Worm (Caenorhabditis elegans) whole organism, L1 larva: Measurements from ENCODE around the gene clec-62.

Experiments
- C34B4.2 ChIP-seq: sonication (generic microtip); optimal IDR thresholded peaks from 2 replicates; lab custom pipeline; 2017; ENCODE audit warnings: mild to moderate bottlenecking, missing genetic modification characterization, missing compliant biosample characterization
- Y116A8C.19 ChIP-seq: sonication (generic microtip); optimal IDR thresholded peaks from 2 replicates; lab custom pipeline; 2016; ENCODE audit warnings: missing compliant biosample characterization, missing genetic modification characterization, borderline replicate concordance
- aly-2 ChIP-seq: fragments of 150-350 bp; optimal IDR thresholded peaks from 2 replicates; lab custom pipeline; 2014; ENCODE audit warnings: missing biosample characterization, missing genetic modification characterization
- ama-1 ChIP-seq: fragments of 150-350 bp; optimal IDR thresholded peaks from 2 replicates; lab custom pipeline; 2014
- ceh-63 ChIP-seq: fragments of 200-800 bp; sonication (Bioruptor generic); optimal IDR thresholded peaks from 2 replicates; lab custom pipeline; 2018; ENCODE audit warnings: mild to moderate bottlenecking, missing genetic modification characterization, missing compliant biosample characterization
- ceh-8 ChIP-seq: fragments of 200-800 bp; sonication (Bioruptor generic); optimal IDR thresholded peaks from 2 replicates; lab custom pipeline; 2018; ENCODE audit warnings: mild to moderate bottlenecking, missing genetic modification characterization, moderate library complexity, missing compliant biosample characterization
- ceh-88 ChIP-seq: fragments of 200-800 bp; sonication (Bioruptor generic); IDR thresholded peaks from 2 replicates; pipeline ENCODE4 v1.3.6; 2022; ENCODE audit warnings: missing genetic modification characterization, missing compliant biosample characterization
- dpl-1 ChIP-seq, 3 experiments: fragments of 150-350 bp in 2 of 3; sonication (generic microtip) in 1 of 3; optimal IDR thresholded peaks; 2 replicates each; lab custom pipeline; 2014 to 2017; ENCODE audit warnings: missing biosample characterization in 3 of 3, missing genetic modification characterization in 3 of 3, missing genetic modification reagents in 3 of 3
- efl-1 ChIP-seq, 4 experiments: fragments of 150-350 bp; optimal IDR thresholded peaks in 3 of 4; peaks in 1 of 4; 1 replicate in 1 of 4; 2 replicates in 3 of 4; lab custom pipeline; 2014; ENCODE audit warnings: missing biosample characterization in 2 of 4, missing genetic modification characterization in 2 of 4, missing genetic modification reagents in 2 of 4
- egl-13 ChIP-seq: sonication (generic microtip); optimal IDR thresholded peaks from 2 replicates; lab custom pipeline; 2016; ENCODE audit warnings: missing genotype, missing genetic modification reagents, missing genetic modification characterization, missing compliant biosample characterization
- egl-27 ChIP-seq, 2 experiments: fragments of 150-350 bp in 1 of 2; sonication (generic microtip); optimal IDR thresholded peaks; 3 replicates each; lab custom pipeline; 2017 to 2018; ENCODE audit warnings: missing biosample characterization in 2 of 2, missing genetic modification characterization in 2 of 2, missing genetic modification reagents in 2 of 2
- elt-2 ChIP-seq: sonication (generic microtip); optimal IDR thresholded peaks from 2 replicates; lab custom pipeline; 2016; ENCODE audit warnings: missing genetic modification characterization, mild to moderate bottlenecking, inconsistent platforms, missing compliant biosample characterization, missing genetic modification reagents
- ets-5 ChIP-seq: fragments of 200-800 bp; sonication (Bioruptor generic); IDR thresholded peaks from 2 replicates; pipeline ENCODE4 v1.3.6; 2022; ENCODE audit warnings: missing genetic modification characterization, missing compliant biosample characterization
- fkh-10 ChIP-seq: sonication (generic microtip); optimal IDR thresholded peaks from 2 replicates; lab custom pipeline; 2017; ENCODE audit warnings: missing biosample characterization, missing genetic modification reagents, missing genetic modification characterization
- fos-1 ChIP-seq: fragments of 150-350 bp; optimal IDR thresholded peaks from 2 replicates; lab custom pipeline; 2014; ENCODE audit warnings: missing biosample characterization, missing genetic modification characterization
- grh-1 ChIP-seq: fragments of 200-800 bp; sonication (Bioruptor generic); IDR thresholded peaks from 2 replicates; pipeline ENCODE4 v1.3.6; 2022; ENCODE audit warnings: missing genetic modification reagents, missing genetic modification characterization, missing compliant biosample characterization
- hlh-17 ChIP-seq: fragments of 200-800 bp; sonication (Bioruptor generic); optimal IDR thresholded peaks from 2 replicates; lab custom pipeline; 2018; ENCODE audit warnings: missing genetic modification characterization, mild to moderate bottlenecking, missing compliant biosample characterization, moderate library complexity, borderline replicate concordance
- irx-1 ChIP-seq: sonication (generic microtip); optimal IDR thresholded peaks from 2 replicates; lab custom pipeline; 2016; ENCODE audit warnings: missing genetic modification characterization, missing compliant biosample characterization
- lir-3 ChIP-seq: sonication (generic microtip); optimal IDR thresholded peaks from 2 replicates; lab custom pipeline; 2016; ENCODE audit warnings: mild to moderate bottlenecking, missing genetic modification characterization, moderate library complexity, missing compliant biosample characterization; ENCODE audit not compliant: poor library complexity
- nhr-11 ChIP-seq: fragments of 150-350 bp; optimal IDR thresholded peaks from 2 replicates; lab custom pipeline; 2014; ENCODE audit warnings: missing biosample characterization, missing genetic modification characterization
- nhr-20 ChIP-seq: sonication (generic microtip); optimal IDR thresholded peaks from 2 replicates; lab custom pipeline; 2016; ENCODE audit warnings: mild to moderate bottlenecking, missing genetic modification characterization, missing compliant biosample characterization
- nhr-237 ChIP-seq: fragments of 150-350 bp; optimal IDR thresholded peaks from 2 replicates; lab custom pipeline; 2014; ENCODE audit warnings: missing biosample characterization, missing genetic modification characterization
- nhr-28 ChIP-seq: fragments of 150-350 bp; optimal IDR thresholded peaks from 2 replicates; lab custom pipeline; 2014; ENCODE audit warnings: missing biosample characterization, missing genetic modification characterization
- nhr-47 ChIP-seq: sonication (generic microtip); optimal IDR thresholded peaks from 2 replicates; lab custom pipeline; 2016; ENCODE audit warnings: mild to moderate bottlenecking, missing genetic modification characterization, moderate library complexity, missing compliant biosample characterization
- nhr-76 ChIP-seq: sonication (generic microtip); optimal IDR thresholded peaks from 2 replicates; lab custom pipeline; 2017; ENCODE audit warnings: missing biosample characterization, missing genetic modification characterization
- nhr-77 ChIP-seq: fragments of 150-350 bp; optimal IDR thresholded peaks from 2 replicates; lab custom pipeline; 2014; ENCODE audit warnings: missing biosample characterization, missing genetic modification characterization
- nhr-85 ChIP-seq: sonication (generic microtip); peaks from one replicate; lab custom pipeline; 2016; ENCODE audit warnings: missing genetic modification characterization, inconsistent platforms, missing compliant biosample characterization
- pag-3 ChIP-seq: sonication (generic microtip); optimal IDR thresholded peaks from 2 replicates; lab custom pipeline; 2017; ENCODE audit warnings: missing genetic modification characterization, mild to moderate bottlenecking, missing compliant biosample characterization, antibody characterized with exemption, borderline replicate concordance; ENCODE audit not compliant: insufficient read depth
- pax-3 ChIP-seq: fragments of 200-800 bp; sonication (Bioruptor generic); optimal IDR thresholded peaks from 2 replicates; lab custom pipeline; 2018; ENCODE audit warnings: mild to moderate bottlenecking, missing genetic modification characterization, moderate library complexity, missing compliant biosample characterization
- snpc-4 ChIP-seq: fragments of 150-350 bp; optimal IDR thresholded peaks from 2 replicates; lab custom pipeline; 2014; ENCODE audit warnings: missing biosample characterization, missing genetic modification characterization
- swsn-7 ChIP-seq: sonication (generic microtip); optimal IDR thresholded peaks from 2 replicates; lab custom pipeline; 2016; ENCODE audit warnings: missing genetic modification characterization, missing compliant biosample characterization
- unc-130 ChIP-seq: fragments of 150-350 bp; optimal IDR thresholded peaks from 2 replicates; lab custom pipeline; 2017; ENCODE audit warnings: missing biosample characterization, missing genetic modification characterization, inconsistent platforms
- unc-86 ChIP-seq: sonication (generic microtip); optimal IDR thresholded peaks from 2 replicates; lab custom pipeline; 2016; ENCODE audit warnings: missing genetic modification characterization, missing compliant biosample characterization
- unc-98 ChIP-seq: fragments of 200-800 bp; sonication (Bioruptor generic); IDR thresholded peaks from 2 replicates; pipeline ENCODE4 v1.3.6; 2022; ENCODE audit warnings: missing genetic modification characterization, missing compliant biosample characterization
- zip-4 ChIP-seq: fragments of 200-800 bp; sonication (Bioruptor generic); optimal IDR thresholded peaks from 2 replicates; lab custom pipeline; 2018; ENCODE audit warnings: mild to moderate bottlenecking, missing genetic modification characterization, moderate library complexity, missing compliant biosample characterization
- ztf-4 ChIP-seq: fragments of 150-350 bp; optimal IDR thresholded peaks from 2 replicates; lab custom pipeline; 2014; ENCODE audit warnings: missing biosample characterization, missing genetic modification characterization

The clec-62 gene

ce11 chrII:12878697-12879096, 16.2 kb downstream of the clec-62 start (continued):
- TF ChIP-seq ceh-8 (GFP tag; lab: Kevin White, UChicago) (no peak), irx-1 (tag; lab: Kevin White, UChicago) (peak; percentile 14), pag-3 (tag; lab: Kevin White, UChicago) (no peak), C34B4.2 (no peak), Y116A8C.19 (no peak), aly-2 (no peak), ama-1 (peak; percentile 17), snpc-4 (no peak), nhr-20 (tag; lab: Kevin White, UChicago) (peak; percentile 47), nhr-76 (tag; lab: Kevin White, UChicago) (no peak), efl-1 (optimal IDR thresholded peaks at IDR 0.05; lab: Kevin White, UChicago) (peak; percentile 42 to 47), efl-1 (GFP tag; optimal IDR thresholded peaks at IDR 0.05 in 1 of 2; lab: Kevin White, UChicago) (peak; percentile 23 to 93), egl-27 (tag; optimal IDR thresholded peaks at IDR 0.05; lab: Kevin White, UChicago) (no peak), unc-130 (tag; lab: Kevin White, UChicago) (no peak), nhr-47 (tag; lab: Kevin White, UChicago) (no peak), nhr-85 (tag; lab: Kevin White, UChicago) (no peak), egl-13 (tag; lab: Kevin White, UChicago) (no peak), unc-98 (GFP tag; lab: Robert Waterston, UW) (no peak), unc-86 (tag; lab: Kevin White, UChicago) (no peak)
- TF ChIP-seq, all 84 proteins: peak for 20

ce11 chrII:12878071-12878668, 16.8 kb downstream of the clec-62 start, which contains the start of gene gsy-1:
gsy-1 (minus strand) TSS chrII:12878121.
- no peak for TF ChIP-seq efl-1 (optimal IDR thresholded peaks at IDR 0.05; lab: Kevin White, UChicago)
- TF ChIP-seq efl-1 (GFP tag; optimal IDR thresholded peaks at IDR 0.05 in 1 of 2; lab: Kevin White, UChicago), result peak in 1 of 2 experiments; percentile 17
- TF ChIP-seq nhr-85 (tag; lab: Kevin White, UChicago), result peak; percentile 32
- TF ChIP-seq unc-130 (tag; lab: Kevin White, UChicago), result no peak

- TF ChIP-seq pag-3 (tag; lab: Kevin White, UChicago) (no peak), ztf-4 (no peak), ets-5 (GFP tag; lab: Robert Waterston, UW) (no peak), egl-27 (tag; optimal IDR thresholded peaks at IDR 0.05; lab: Kevin White, UChicago) (no peak), swsn-7 (tag; lab: Kevin White, UChicago) (no peak), dpl-1 (GFP tag; optimal IDR thresholded peaks at IDR 0.05; lab: Kevin White, UChicago) (no peak)
Measured at ce11 chrII:12866079-12866478, 28.8 kb downstream of the clec-62 start.

- TF ChIP-seq efl-1 (optimal IDR thresholded peaks at IDR 0.05; lab: Kevin White, UChicago), result no peak
- TF ChIP-seq efl-1 (GFP tag; optimal IDR thresholded peaks at IDR 0.05 in 1 of 2; lab: Kevin White, UChicago), result peak in 1 of 2 experiments; percentile 90
- no peak for TF ChIP-seq unc-86 (tag; lab: Kevin White, UChicago)
- TF ChIP-seq, all 84 proteins: peak for 1
Measured at ce11 chrII:12865604-12866003, 29.3 kb downstream of the clec-62 start, which contains the start of gene snf-5. snf-5 (minus strand) TSS chrII:12865785.

- no peak for TF ChIP-seq elt-2 (tag; lab: Kevin White, UChicago)
- TF ChIP-seq ceh-88 (GFP tag; lab: Robert Waterston, UW), result no peak
- no peak for TF ChIP-seq pax-3 (tag; lab: Kevin White, UChicago)
- TF ChIP-seq lir-3 (tag; lab: Kevin White, UChicago), result no peak
- TF ChIP-seq zip-4 (GFP tag; lab: Kevin White, UChicago), result no peak
- no peak for TF ChIP-seq irx-1 (tag; lab: Kevin White, UChicago)
- TF ChIP-seq fos-1, result no peak
- no peak for TF ChIP-seq nhr-11 (tag; lab: Kevin White, UChicago)
- TF ChIP-seq grh-1 (GFP tag; lab: Robert Waterston, UW), result no peak
- TF ChIP-seq nhr-237 (tag; lab: Kevin White, UChicago), result no peak
- no peak for TF ChIP-seq nhr-28 (tag; lab: Kevin White, UChicago)
- TF ChIP-seq efl-1 (optimal IDR thresholded peaks at IDR 0.05; lab: Kevin White, UChicago), result no peak
- TF ChIP-seq efl-1 (GFP tag; optimal IDR thresholded peaks at IDR 0.05 in 1 of 2; lab: Kevin White, UChicago), result no peak
- no peak for TF ChIP-seq hlh-17 (GFP tag; lab: Kevin White, UChicago)
- TF ChIP-seq ceh-63 (GFP tag; lab: Kevin White, UChicago), result no peak
- no peak for TF ChIP-seq unc-86 (tag; lab: Kevin White, UChicago)
- TF ChIP-seq fkh-10 (GFP tag; lab: Kevin White, UChicago), result no peak
- TF ChIP-seq nhr-77 (tag; lab: Kevin White, UChicago), result no peak
Measured at ce11 chrII:12855900-12856299, 39.0 kb downstream of the clec-62 start, which contains the start of gene Y46G5A.29. Y46G5A.29 (plus strand) TSS chrII:12856200.
